Fruit fly (Drosophila melanogaster) ovary, adult (tissue): ENCODE results near the gene CG5001.
A peak's percentile ranks its signal among the peaks of the same experiment; 100 is the strongest.

Experiments
- CG17801 ChIP-seq: fragments of 200-800 bp; optimal IDR thresholded peaks from 2 replicates; lab custom pipeline; 2019; ENCODE audit warnings: missing biosample characterization, mild to moderate bottlenecking, missing genetic modification characterization, moderate library complexity; ENCODE audit not compliant: partially characterized antibody

CG5001 gene

DNA sequence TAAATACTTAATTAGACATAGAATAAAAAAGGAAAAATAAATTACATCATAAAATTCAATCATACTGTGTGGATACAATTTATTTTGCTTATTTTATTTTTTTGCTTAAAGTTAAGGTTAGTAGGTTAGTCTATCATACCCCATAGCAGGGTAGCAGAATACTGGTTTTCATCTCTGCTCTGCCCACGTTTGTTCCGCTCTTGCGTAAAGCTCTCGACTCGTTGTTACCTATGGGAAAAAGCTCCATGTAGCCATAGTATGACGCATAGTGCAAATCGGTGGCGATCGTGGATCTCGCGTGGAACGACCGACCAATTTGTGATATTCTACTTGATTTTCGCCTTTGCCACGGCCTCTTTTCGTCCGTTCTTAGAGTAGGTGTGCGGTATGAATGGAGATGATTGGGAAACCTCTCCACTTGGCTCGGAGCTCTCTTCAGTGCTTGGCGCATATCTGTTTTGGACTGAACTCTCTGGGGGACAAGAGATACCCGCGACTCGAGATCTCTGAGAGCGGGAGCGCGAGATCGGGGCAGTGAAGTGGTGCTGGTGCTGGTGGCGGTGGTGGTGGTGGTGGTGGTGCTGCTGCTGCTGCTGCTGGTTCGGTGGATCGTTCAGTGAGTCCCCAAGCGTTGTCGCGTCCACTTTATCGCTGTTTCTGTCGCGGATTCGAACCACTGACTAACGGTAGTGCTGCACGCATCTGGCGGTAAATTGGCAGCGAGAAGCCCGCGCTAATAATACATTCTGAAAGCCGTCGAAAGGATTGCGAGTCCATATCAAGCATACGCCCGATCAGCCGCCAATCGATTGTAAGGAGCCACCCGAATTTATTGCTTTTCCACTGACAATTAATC, at the start of gene CG5001:
Gene CG5001, plus strand, starts transcription at position 116 of the 856 bp plus-strand sequence.
- peak; percentile 71 for TF ChIP-seq CG17801 (GFP tag; lab: Kevin White, UChicago)

DNA sequence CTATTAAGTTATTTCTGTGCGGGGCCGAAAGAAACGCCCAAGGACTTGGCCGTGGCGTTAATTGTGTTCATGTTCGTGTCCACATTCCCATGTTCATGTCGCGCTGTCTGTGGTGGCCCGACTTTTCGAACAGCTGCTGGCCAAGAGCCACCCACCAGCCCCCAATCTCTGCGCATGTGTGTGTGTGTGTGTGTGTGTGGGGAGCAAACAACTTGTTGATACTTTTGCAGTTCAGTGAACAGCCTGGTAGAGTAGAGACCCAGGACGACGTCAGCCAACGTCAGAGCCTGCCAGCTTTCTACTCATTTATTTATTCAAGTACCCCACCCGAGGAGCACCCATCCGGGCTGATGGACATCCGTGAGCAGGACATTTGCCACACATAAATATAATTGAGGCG, 48.6 kb upstream of the CG5001 start:
- no peak for TF ChIP-seq CG17801 (GFP tag; lab: Kevin White, UChicago)

DNA sequence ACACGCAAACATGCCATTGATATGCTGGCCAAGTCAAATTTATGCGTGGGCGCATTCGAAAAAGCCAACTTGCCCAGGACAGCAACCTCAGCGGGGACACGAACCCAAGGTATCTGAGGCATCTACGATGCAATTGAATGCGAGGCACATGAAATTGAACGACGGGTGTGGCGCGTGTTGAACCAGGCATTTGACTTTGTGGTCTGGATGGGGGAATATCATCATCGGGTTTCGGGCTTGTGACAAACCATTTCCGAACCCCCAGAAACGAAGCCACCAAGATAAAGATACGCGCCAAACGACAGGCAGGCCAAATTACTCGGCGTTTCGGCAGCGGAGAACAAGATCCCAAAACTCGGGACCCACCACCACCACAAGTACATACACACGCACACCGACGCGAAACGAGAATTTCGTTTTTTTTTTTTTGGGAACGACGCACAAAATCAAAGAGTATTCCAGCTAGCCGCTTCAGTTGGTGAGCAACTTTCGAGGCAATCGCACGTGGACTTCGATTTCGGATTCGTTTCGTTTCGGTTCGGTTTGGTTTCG, 42.8 kb upstream of the CG5001 start, which contains the start of gene MFS3:
Gene MFS3, plus strand, starts transcription at position 472 of the 552 bp plus-strand sequence.
- no peak for TF ChIP-seq CG17801 (GFP tag; lab: Kevin White, UChicago)

DNA sequence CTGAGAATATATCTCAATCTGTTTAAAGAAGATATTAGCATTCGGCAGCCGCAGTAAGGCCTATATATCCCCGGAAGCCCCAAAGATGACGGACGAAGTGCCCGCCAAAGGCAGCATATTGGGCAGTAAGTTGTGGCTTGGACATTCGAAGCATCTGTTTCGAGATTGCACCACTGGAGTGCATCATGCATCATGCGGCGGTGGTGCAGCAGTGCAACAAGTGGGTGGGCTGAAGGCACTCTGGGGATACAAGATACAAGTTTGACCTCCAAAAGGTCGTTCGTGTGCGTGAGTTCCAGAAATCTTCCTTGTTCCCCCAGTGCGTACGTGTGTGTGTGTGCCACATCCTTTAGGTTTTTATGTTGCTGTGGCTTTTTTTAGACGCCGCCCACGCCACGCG, 42.3 kb upstream of the CG5001 start:
- TF ChIP-seq CG17801 (GFP tag; lab: Kevin White, UChicago), result no peak

DNA sequence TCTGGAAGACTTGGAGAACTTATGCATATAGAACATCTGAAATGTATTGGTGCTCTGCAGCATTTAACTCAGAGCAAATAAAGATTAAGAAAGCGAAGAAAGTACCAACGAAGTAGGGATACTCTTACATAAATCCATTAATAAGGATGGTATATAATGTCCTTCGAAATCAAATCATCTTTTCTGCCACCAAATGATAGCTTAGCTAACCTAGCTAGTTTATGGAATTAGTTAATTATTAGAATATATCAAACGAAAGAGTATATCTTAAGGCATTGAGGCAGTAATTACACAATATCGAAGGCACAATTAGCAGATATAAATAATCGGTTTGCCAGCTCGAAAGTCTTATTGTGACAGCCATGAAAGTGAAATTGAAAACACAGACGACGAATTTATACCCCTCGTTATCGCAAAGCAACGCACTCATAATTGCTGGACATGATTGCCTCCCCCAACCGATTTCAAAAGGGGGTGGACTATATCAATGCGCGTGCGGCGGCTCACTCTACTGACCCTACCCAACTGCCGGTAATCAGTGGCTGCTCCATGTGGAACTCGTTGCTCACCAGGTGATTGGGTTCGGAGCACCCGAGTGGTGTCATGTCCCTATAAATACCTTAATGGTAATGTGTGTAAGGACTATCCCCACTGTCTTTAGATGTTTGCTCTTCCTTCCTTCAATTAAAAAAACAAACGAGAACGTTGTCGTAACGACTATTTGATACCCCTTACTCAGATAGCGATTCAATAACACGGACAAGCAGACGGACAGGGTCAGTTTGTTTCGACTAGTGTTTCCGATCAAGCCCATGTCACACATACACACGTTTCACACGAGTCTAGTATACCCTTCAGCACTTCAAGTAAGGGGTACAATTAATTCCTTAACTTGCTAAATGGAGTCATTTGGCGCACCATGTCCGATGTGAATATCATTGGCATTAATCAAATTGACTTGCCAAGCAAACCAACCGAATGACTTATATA, 40.9 kb upstream of the CG5001 start:
- TF ChIP-seq CG17801 (GFP tag; lab: Kevin White, UChicago), result no peak

DNA sequence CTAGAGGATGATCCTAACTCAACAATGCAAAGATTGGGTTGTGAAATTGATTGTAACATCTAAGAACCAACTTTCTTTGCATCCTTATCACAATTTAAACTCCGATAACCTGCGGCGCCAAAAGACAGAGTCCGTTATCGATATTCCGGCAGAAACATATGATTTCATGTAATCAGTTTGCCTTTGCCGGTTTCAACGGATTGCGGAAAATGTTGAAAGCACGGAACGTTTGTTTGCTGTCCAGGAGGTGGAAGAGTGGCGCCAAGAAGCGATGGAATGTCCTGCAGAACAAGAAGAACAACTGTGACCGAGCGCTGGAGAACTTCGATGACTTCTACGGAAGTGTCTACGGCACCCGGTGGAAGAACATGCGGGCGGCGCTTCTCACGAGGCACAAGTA, 37.9 kb upstream of the CG5001 start:
- TF ChIP-seq CG17801 (GFP tag; lab: Kevin White, UChicago), result no peak

DNA sequence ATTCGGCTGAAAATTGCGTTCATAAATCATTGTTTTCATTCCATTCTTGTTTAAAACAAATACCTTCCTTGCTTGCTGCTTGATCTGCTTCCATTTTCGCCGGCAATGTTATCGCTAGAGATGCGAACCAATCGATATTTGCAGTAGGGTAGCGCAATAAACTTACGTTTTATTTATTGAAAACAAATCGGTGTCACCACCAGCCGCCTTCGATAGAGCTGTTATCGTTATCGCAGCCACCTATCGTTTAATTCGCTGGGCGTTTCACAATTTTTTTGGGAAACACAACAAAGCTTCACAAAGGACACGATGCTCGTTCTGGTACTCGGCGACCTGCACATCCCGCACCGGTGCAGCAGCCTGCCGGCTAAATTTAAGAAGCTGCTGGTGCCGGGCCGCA, 35.0 kb upstream of the CG5001 start, which contains the start of the genes Tfb4 and Vps29:
Gene Tfb4, minus strand, starts transcription at position 124 of the 400 bp plus-strand sequence.
Gene Vps29, plus strand, starts transcription at position 213 of the 400 bp plus-strand sequence.
- peak; percentile 62 for TF ChIP-seq CG17801 (GFP tag; lab: Kevin White, UChicago)

DNA sequence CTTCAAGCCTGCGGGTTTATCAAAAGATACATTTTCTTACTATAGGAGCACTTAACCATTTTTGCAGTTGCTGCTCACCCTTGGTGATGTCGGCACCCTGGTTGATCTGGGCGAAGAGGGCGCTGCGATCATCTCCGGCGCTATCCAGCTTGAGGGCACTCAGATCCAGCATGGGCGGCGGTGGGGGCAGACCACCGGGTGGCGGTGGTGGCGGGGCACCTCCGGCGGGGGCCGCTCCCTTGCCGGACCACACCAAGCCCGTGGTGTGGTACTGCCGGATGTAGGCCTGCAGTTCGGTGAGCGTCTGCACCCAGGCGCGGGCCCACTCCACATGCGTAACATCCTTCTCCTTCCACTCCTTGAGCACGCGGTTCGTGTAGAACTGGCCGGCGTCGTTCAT, 32.9 kb upstream of the CG5001 start:
- no peak for TF ChIP-seq CG17801 (GFP tag; lab: Kevin White, UChicago)

DNA sequence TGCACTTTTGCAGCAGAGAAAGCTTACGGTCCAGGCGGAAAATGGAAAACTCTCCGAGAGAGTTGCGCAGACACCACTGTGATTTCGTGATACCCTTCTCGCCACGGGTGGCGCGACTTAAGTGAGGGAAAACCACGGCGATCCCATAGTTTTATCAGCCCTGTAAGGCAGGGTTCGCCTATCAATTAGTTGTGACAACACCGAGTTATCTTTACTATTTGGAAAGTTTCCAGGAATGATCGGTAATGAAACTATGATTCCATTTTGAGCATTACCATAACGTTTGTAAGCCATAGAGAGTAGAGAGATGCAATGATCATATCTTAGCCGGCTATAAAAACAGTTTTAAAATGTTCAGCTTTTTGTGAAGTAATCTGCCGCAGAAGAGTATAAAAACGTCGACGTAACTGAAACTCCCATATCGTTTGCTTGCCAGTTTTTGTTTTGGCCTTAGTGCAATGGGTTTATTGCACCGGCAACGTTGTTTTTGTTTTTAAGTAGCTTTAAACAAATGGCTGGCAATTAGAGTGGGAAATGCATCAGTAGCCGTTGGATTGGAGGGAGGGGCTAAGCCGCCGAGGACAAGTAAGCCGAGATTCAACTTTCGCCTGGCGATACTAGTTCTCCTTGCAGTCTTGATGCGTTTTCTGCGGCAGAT, 28.8 kb upstream of the CG5001 start:
- TF ChIP-seq CG17801 (GFP tag; lab: Kevin White, UChicago), result no peak

DNA sequence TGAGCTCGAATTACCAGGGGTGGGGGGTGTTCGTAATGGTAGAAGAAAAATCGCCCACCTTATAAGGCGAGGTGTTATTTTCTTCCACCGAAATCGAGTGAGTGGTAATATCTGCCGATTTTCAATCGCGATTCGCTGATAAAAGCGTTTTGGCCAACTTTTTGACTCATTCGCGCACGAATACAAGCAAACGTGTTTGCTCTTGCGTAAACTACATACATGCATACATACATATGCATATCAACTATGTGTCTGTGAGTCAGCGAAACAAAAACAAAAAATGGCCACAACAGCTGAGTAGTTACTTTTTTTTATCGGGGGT, 28.2 kb upstream of the CG5001 start:
- no peak for TF ChIP-seq CG17801 (GFP tag; lab: Kevin White, UChicago)

DNA sequence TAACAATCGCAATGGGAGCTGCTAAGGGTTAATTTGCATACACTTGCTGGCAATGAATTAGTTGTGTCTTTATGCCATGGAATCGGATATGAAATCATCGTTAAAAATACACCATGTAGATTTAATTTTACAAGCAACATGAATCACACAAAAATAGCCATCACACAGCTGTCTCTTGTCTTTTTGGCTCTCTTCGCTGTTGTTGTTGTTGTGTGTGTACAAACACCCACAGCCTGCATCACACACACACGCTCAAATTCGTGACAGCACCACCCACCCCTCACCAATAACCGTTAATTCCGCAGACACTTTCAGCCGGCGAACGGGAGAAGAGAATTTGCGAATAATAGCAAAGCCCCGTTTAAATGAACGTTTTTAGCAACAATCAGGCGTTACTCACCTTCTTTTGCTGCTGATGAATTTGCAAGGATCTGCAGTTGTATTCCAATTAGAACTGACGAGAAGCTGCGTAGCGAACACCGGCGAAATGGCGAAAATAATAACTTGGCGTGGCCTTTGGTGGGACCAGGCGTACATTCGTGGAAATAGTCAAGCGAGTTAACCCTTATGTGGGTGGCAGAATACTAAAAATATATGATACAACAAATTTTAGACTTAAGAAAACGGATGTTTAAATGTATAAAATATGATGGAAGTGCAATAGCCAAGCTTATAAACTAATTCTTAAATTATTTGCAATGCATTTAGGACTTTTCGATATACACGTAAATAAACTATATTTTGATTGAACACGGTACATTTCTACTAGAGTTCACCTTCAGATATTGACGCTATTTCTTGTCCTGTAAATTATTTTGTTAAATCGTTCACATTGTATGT, 27.7 kb upstream of the CG5001 start, which contains the start of gene capt:
Gene capt, minus strand, starts transcription at position 584 of the 840 bp plus-strand sequence.
- no peak for TF ChIP-seq CG17801 (GFP tag; lab: Kevin White, UChicago)

DNA sequence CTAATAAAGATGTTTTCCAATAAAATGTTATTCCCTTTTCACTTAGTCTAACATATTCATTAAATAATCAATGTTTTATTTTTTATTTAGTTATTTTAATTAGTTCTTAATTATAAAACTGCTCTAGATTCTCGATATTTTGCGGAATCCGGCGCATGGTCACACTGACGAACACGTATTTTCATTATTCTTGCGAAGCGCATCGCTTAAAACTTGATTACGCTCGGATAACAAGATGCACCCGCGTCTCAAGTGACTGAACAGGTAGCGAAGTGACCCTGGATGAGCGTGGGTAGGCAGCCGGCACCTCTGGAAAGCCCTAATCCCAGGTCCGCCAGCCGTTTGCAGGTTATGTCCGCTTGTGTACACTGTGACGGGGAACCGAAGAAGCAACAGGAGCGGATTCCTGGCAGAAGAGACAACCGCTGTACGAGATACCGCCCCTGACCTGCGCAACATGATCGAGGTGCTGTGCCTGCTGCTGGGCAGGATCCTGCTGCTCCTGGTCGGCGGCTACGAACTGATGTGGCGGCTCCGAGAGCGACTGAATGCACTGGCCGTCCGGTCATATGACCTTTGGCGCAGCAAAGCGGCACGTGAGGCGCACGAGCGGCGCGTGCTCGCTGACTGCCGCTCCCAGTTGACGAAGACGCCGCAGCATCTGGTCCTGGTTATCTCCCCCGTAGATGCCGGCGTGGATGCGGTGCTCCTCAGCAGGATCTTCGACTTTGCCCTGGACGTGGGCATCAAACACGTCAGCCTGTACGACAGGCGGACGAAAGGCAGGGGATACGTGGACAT, 26.8 kb upstream of the CG5001 start, which contains the start of gene Tango14:
Gene Tango14, plus strand, starts transcription at position 143 of the 801 bp plus-strand sequence.
- no peak for TF ChIP-seq CG17801 (GFP tag; lab: Kevin White, UChicago)
